Fruit fly (Drosophila melanogaster) whole organism, embryonic: ENCODE data around the gene Dlip1.

Source experiments
- B-H2 ChIP-seq: fragments of 200-800 bp; sonication (Bioruptor generic); optimal IDR thresholded peaks from 2 replicates; lab custom pipeline; 2018; ENCODE audit warnings: missing biosample characterization, mild to moderate bottlenecking, missing genetic modification characterization
- CG11456 ChIP-seq: fragments of 200-800 bp; sonication (Bioruptor generic); IDR thresholded peaks from 3 replicates; pipeline ENCODE4 v1.3.6; 2022; ENCODE audit warnings: missing biosample characterization, missing genetic modification characterization
- CG11560 ChIP-seq: fragments of 200-800 bp; sonication (Bioruptor generic); IDR thresholded peaks from 3 replicates; pipeline ENCODE4 v1.3.6; 2022; ENCODE audit warnings: missing biosample characterization, missing genetic modification characterization
- CG14441 ChIP-seq: fragments of 200-800 bp; sonication (Bioruptor generic); IDR thresholded peaks from 2 replicates; pipeline ENCODE4 v1.3.6; 2022; ENCODE audit warnings: missing biosample characterization, missing genetic modification characterization
- CG14710 ChIP-seq: fragments of 200-800 bp; sonication (Bioruptor generic); optimal IDR thresholded peaks from 3 replicates; lab custom pipeline; 2019; ENCODE audit warnings: missing biosample characterization, mild to moderate bottlenecking, missing genetic modification characterization, moderate library complexity
- CG15269 ChIP-seq: fragments of 200-800 bp; sonication (Bioruptor generic); optimal IDR thresholded peaks from 2 replicates; lab custom pipeline; 2018; ENCODE audit warnings: missing biosample characterization, mild to moderate bottlenecking, missing genetic modification characterization, moderate library complexity
- CG1647 ChIP-seq: fragments of 200-800 bp; sonication (Bioruptor generic); optimal IDR thresholded peaks from 3 replicates; lab custom pipeline; 2016; ENCODE audit warnings: missing biosample characterization, missing genetic modification characterization
- CG17186 ChIP-seq: fragments of 200-800 bp; sonication (Bioruptor generic); optimal IDR thresholded peaks from 3 replicates; lab custom pipeline; 2017; ENCODE audit warnings: missing biosample characterization, missing genetic modification reagents, missing genetic modification characterization
- CG17328 ChIP-seq: fragments of 200-800 bp; sonication (Bioruptor generic); IDR thresholded peaks from 2 replicates; pipeline ENCODE4 v1.3.6; 2022; ENCODE audit warnings: missing biosample characterization, missing genetic modification characterization
- CG17359 ChIP-seq: fragments of 200-800 bp; sonication (Bioruptor generic); optimal IDR thresholded peaks from 3 replicates; lab custom pipeline; 2018; ENCODE audit warnings: missing biosample characterization, mild to moderate bottlenecking, missing genetic modification characterization, moderate library complexity
- CG18764 ChIP-seq: fragments of 200-800 bp; sonication (Bioruptor generic); optimal IDR thresholded peaks from 3 replicates; lab custom pipeline; 2016; ENCODE audit warnings: missing biosample characterization, missing genetic modification characterization
- CG4360 ChIP-seq: fragments of 200-800 bp; sonication (Bioruptor generic); IDR thresholded peaks from 2 replicates; pipeline ENCODE4 v1.3.6; 2022; ENCODE audit warnings: missing biosample characterization, missing genetic modification characterization
- CG6683 ChIP-seq: fragments of 200-800 bp; sonication (Bioruptor generic); optimal IDR thresholded peaks from 2 replicates; lab custom pipeline; 2017; ENCODE audit warnings: missing biosample characterization, mild to moderate bottlenecking, missing genetic modification characterization, missing genetic modification reagents
- CG6813 ChIP-seq: fragments of 200-800 bp; sonication (Bioruptor generic); optimal IDR thresholded peaks from 2 replicates; lab custom pipeline; 2017; ENCODE audit warnings: missing biosample characterization, missing genetic modification characterization, mild to moderate bottlenecking, moderate library complexity, missing genetic modification reagents
- CG7786 ChIP-seq: fragments of 200-800 bp; sonication (Bioruptor generic); optimal IDR thresholded peaks from 2 replicates; lab custom pipeline; 2016; ENCODE audit warnings: missing biosample characterization, missing genetic modification characterization
- CG8290 ChIP-seq, 3 experiments: fragments of 200-800 bp; sonication (Bioruptor generic); optimal IDR thresholded peaks; 2 replicates each; lab custom pipeline; 2016 to 2019; ENCODE audit warnings: missing biosample characterization in 3 of 3, missing genetic modification characterization in 3 of 3, mild to moderate bottlenecking in 2 of 3, moderate library complexity in 1 of 3
- CG8388 ChIP-seq: fragments of 200-800 bp; sonication (Bioruptor generic); optimal IDR thresholded peaks from 2 replicates; lab custom pipeline; 2019; ENCODE audit warnings: missing biosample characterization, mild to moderate bottlenecking, missing genetic modification characterization, moderate library complexity
- CG9876 ChIP-seq: fragments of 200-800 bp; sonication (Bioruptor generic); optimal IDR thresholded peaks from 2 replicates; lab custom pipeline; 2016; ENCODE audit warnings: missing biosample characterization, missing genetic modification characterization
- Fer2 ChIP-seq: fragments of 200-800 bp; sonication (Bioruptor generic); optimal IDR thresholded peaks from 2 replicates; lab custom pipeline; 2018; ENCODE audit warnings: missing biosample characterization, mild to moderate bottlenecking, missing genetic modification characterization, moderate library complexity
- GATAe ChIP-seq: fragments of 200-800 bp; sonication (Bioruptor generic); conservative IDR thresholded peaks from 2 replicates; pipeline ENCODE4 v1.3.6; 2022; ENCODE audit warnings: missing biosample characterization, missing genetic modification characterization
- H2.0 ChIP-seq: fragments of 200-800 bp; sonication (Bioruptor generic); IDR thresholded peaks from 2 replicates; pipeline ENCODE4 v1.3.6; 2022; ENCODE audit warnings: missing biosample characterization, missing genetic modification characterization
- HHEX ChIP-seq: fragments of 200-800 bp; sonication (Bioruptor generic); optimal IDR thresholded peaks from 3 replicates; lab custom pipeline; 2017; ENCODE audit warnings: missing biosample characterization, mild to moderate bottlenecking, missing genetic modification characterization, missing genetic modification reagents
- Hr51 ChIP-seq, 2 experiments: fragments of 200-800 bp; sonication (Bioruptor generic); optimal IDR thresholded peaks; 2 replicates in 1 of 2; 3 replicates in 1 of 2; lab custom pipeline; 2016 to 2018; ENCODE audit warnings: missing biosample characterization in 2 of 2, missing genetic modification characterization in 2 of 2, mild to moderate bottlenecking in 1 of 2, moderate library complexity in 1 of 2
- Hsf ChIP-seq: fragments of 200-800 bp; sonication (Bioruptor generic); optimal IDR thresholded peaks from 3 replicates; lab custom pipeline; 2016; ENCODE audit warnings: missing biosample characterization, missing genetic modification characterization
- Mes4 ChIP-seq: fragments of 200-800 bp; sonication (Bioruptor generic); optimal IDR thresholded peaks from 2 replicates; lab custom pipeline; 2016; ENCODE audit warnings: missing biosample characterization, missing genetic modification characterization
- NC2β ChIP-seq: fragments of 200-800 bp; sonication (Bioruptor generic); optimal IDR thresholded peaks from 2 replicates; lab custom pipeline; 2016; ENCODE audit warnings: missing biosample characterization, missing genetic modification characterization
- Sox100B ChIP-seq: fragments of 200-800 bp; sonication (Bioruptor generic); optimal IDR thresholded peaks from 3 replicates; lab custom pipeline; 2018; ENCODE audit warnings: missing biosample characterization, mild to moderate bottlenecking, missing genetic modification characterization
- YL-1 ChIP-seq: fragments of 200-800 bp; sonication (Bioruptor generic); optimal IDR thresholded peaks from 3 replicates; lab custom pipeline; 2017; ENCODE audit warnings: missing biosample characterization, mild to moderate bottlenecking, missing genetic modification characterization
- az2 ChIP-seq: fragments of 200-800 bp; sonication (Bioruptor generic); optimal IDR thresholded peaks from 3 replicates; lab custom pipeline; 2016; ENCODE audit warnings: missing biosample characterization, missing genetic modification characterization
- bbx ChIP-seq: fragments of 200-800 bp; sonication (Bioruptor generic); IDR thresholded peaks from 2 replicates; pipeline ENCODE4 v1.3.6; 2022; ENCODE audit warnings: missing biosample characterization, missing genetic modification characterization; ENCODE audit not compliant: partially characterized antibody
- cas ChIP-seq: fragments of 200-800 bp; sonication (Bioruptor generic); IDR thresholded peaks from 2 replicates; pipeline ENCODE4 v1.3.6; 2022; ENCODE audit warnings: missing biosample characterization, missing genetic modification characterization
- caup ChIP-seq: fragments of 200-800 bp; sonication (Bioruptor generic); optimal IDR thresholded peaks from 3 replicates; lab custom pipeline; 2017; ENCODE audit warnings: missing biosample characterization, mild to moderate bottlenecking, missing genetic modification characterization, moderate library complexity; ENCODE audit not compliant: severe bottlenecking
- disco-r ChIP-seq: fragments of 200-800 bp; sonication (Bioruptor generic); optimal IDR thresholded peaks from 2 replicates; lab custom pipeline; 2016; ENCODE audit warnings: missing biosample characterization, missing genetic modification characterization
- dm ChIP-seq: fragments of 200-800 bp; sonication (Bioruptor generic); optimal IDR thresholded peaks from 3 replicates; lab custom pipeline; 2016; ENCODE audit warnings: missing biosample characterization, missing genetic modification characterization
- inv ChIP-seq: fragments of 200-800 bp; sonication (Bioruptor generic); IDR thresholded peaks from 2 replicates; pipeline ENCODE4 v1.3.6; 2022; ENCODE audit warnings: missing biosample characterization, missing genetic modification characterization; ENCODE audit not compliant: partially characterized antibody
- knrl ChIP-seq: fragments of 200-800 bp; sonication (Bioruptor generic); IDR thresholded peaks from 3 replicates; pipeline ENCODE4 v1.3.6; 2022; ENCODE audit warnings: missing biosample characterization, missing genetic modification characterization; ENCODE audit not compliant: partially characterized antibody
- lbe ChIP-seq: fragments of 200-800 bp; sonication (Bioruptor generic); optimal IDR thresholded peaks from 2 replicates; lab custom pipeline; 2016; ENCODE audit warnings: missing biosample characterization, mild to moderate bottlenecking, missing genetic modification characterization
- sens-2 ChIP-seq: fragments of 200-800 bp; sonication (Bioruptor generic); IDR thresholded peaks from 2 replicates; pipeline ENCODE4 v1.3.6; 2022; ENCODE audit warnings: missing biosample characterization, missing genetic modification characterization
- tgo ChIP-seq: fragments of 200-800 bp; sonication (Bioruptor generic); IDR thresholded peaks from 3 replicates; pipeline ENCODE4 v1.3.6; 2022; ENCODE audit warnings: missing biosample characterization, missing genetic modification characterization
- tio ChIP-seq: fragments of 200-800 bp; sonication (Bioruptor generic); optimal IDR thresholded peaks from 2 replicates; lab custom pipeline; 2017; ENCODE audit warnings: missing biosample characterization, missing genetic modification characterization, inconsistent platforms
- tll ChIP-seq, 2 experiments: fragments of 200-800 bp in 1 of 2; fragments of >200 bp in 1 of 2; sonication (Bioruptor generic) in 1 of 2; optimal IDR thresholded peaks; 2 replicates each; lab custom pipeline; 2017 to 2019; ENCODE audit warnings: missing biosample characterization in 2 of 2, missing genetic modification characterization in 2 of 2, mild to moderate bottlenecking in 1 of 2, moderate library complexity in 1 of 2
- trem ChIP-seq: fragments of 200-800 bp; optimal IDR thresholded peaks from 3 replicates; lab custom pipeline; 2019; ENCODE audit warnings: missing biosample characterization, mild to moderate bottlenecking, missing genetic modification characterization, moderate library complexity
- twi ChIP-seq: fragments of 200-800 bp; optimal IDR thresholded peaks from 2 replicates; lab custom pipeline; 2019; ENCODE audit warnings: missing biosample characterization, mild to moderate bottlenecking, missing genetic modification characterization, moderate library complexity
- tx ChIP-seq: fragments of 200-800 bp; sonication (Bioruptor generic); optimal IDR thresholded peaks from 2 replicates; lab custom pipeline; 2016; ENCODE audit warnings: missing biosample characterization, missing genetic modification characterization
- usp ChIP-seq: fragments of >200 bp; optimal IDR thresholded peaks from 2 replicates; lab custom pipeline; 2017; ENCODE audit warnings: missing biosample characterization, missing genetic modification characterization
- vnd ChIP-seq: fragments of 200-800 bp; sonication (Bioruptor generic); IDR thresholded peaks from 3 replicates; pipeline ENCODE4 v1.3.6; 2022; ENCODE audit warnings: missing biosample characterization, missing genetic modification characterization; ENCODE audit not compliant: partially characterized antibody
- wdn ChIP-seq: fragments of 200-800 bp; sonication (Bioruptor generic); IDR thresholded peaks from 2 replicates; pipeline ENCODE4 v1.3.6; 2022; ENCODE audit warnings: missing biosample characterization, missing genetic modification characterization
- wek ChIP-seq: fragments of 200-800 bp; sonication (Bioruptor generic); optimal IDR thresholded peaks from 3 replicates; lab custom pipeline; 2018; ENCODE audit warnings: missing biosample characterization, mild to moderate bottlenecking, missing genetic modification characterization, moderate library complexity
- z ChIP-seq: fragments of 200-800 bp; sonication (Bioruptor generic); IDR thresholded peaks from 3 replicates; pipeline ENCODE4 v1.3.6; 2022; ENCODE audit warnings: missing biosample characterization, missing genetic modification characterization

Gene Dlip1

dm6 chrX:9119671-9120364, 38.6 kb upstream of the Dlip1 start (continued):
- peak; percentile 6 for TF ChIP-seq tio (GFP tag; lab: Kevin White, UChicago)
- TF ChIP-seq Sox100B (GFP tag; lab: Kevin White, UChicago), result peak; percentile 67
- TF ChIP-seq CG15269, result peak; percentile 50
- TF ChIP-seq wdn (GFP tag; lab: Robert Waterston, UW), result no peak
- peak; percentile 16 for TF ChIP-seq caup
- no peak for TF ChIP-seq dm
- TF ChIP-seq Hsf (GFP tag; lab: Kevin White, UChicago), result peak; percentile 7
- no peak for TF ChIP-seq az2
- TF ChIP-seq CG8388 (GFP tag; lab: Kevin White, UChicago), result peak; percentile 20
- TF ChIP-seq CG17359, result no peak
- TF ChIP-seq GATAe (GFP tag; lab: Robert Waterston, UW), result no peak
- TF ChIP-seq CG6683 (GFP tag; lab: Kevin White, UChicago), result no peak
- TF ChIP-seq CG17186 (GFP tag; lab: Kevin White, UChicago), result no peak
- no peak for TF ChIP-seq Fer2 (tag; lab: Kevin White, UChicago)
- TF ChIP-seq disco-r (GFP tag; lab: Kevin White, UChicago), result no peak
- TF ChIP-seq bbx (GFP tag; lab: Robert Waterston, UW), result no peak
- no peak for TF ChIP-seq vnd (GFP tag; lab: Robert Waterston, UW)
- no peak for TF ChIP-seq sens-2 (GFP tag; lab: Robert Waterston, UW)
- TF ChIP-seq CG18764 (GFP tag; lab: Kevin White, UChicago), result no peak
- no peak for TF ChIP-seq tx (GFP tag; lab: Kevin White, UChicago)
- no peak for TF ChIP-seq CG11456
- no peak for TF ChIP-seq twi (tag; lab: Kevin White, UChicago)
- TF ChIP-seq knrl (GFP tag; lab: Robert Waterston, UW), result no peak
- no peak for TF ChIP-seq tgo (GFP tag; lab: Robert Waterston, UW)
- no peak for TF ChIP-seq trem (tag; lab: Kevin White, UChicago)
- TF ChIP-seq H2.0 (GFP tag; lab: Robert Waterston, UW), result no peak
- no peak for TF ChIP-seq usp (GFP tag; lab: Kevin White, UChicago)
- no peak for TF ChIP-seq Mes4
- no peak for TF ChIP-seq cas (GFP tag; lab: Robert Waterston, UW)
- TF ChIP-seq wek, result no peak
- peak; percentile 22 for TF ChIP-seq CG14710 (tag; lab: Kevin White, UChicago)
- TF ChIP-seq CG7786 (GFP tag; lab: Kevin White, UChicago), result no peak
- no peak for TF ChIP-seq CG4360 (GFP tag; lab: Robert Waterston, UW)
- no peak for TF ChIP-seq CG11560 (tag; lab: Robert Waterston, UW)
- TF ChIP-seq inv (GFP tag; lab: Robert Waterston, UW), result no peak
- TF ChIP-seq CG1647 (GFP tag; lab: Kevin White, UChicago), result no peak
- TF ChIP-seq CG6813 (GFP tag; lab: Kevin White, UChicago), result no peak
- no peak for TF ChIP-seq CG8290 (GFP tag; optimal IDR thresholded peaks at IDR 0.05; lab: Kevin White, UChicago)
- no peak for TF ChIP-seq CG8290 (tag; optimal IDR thresholded peaks at IDR 0.05; lab: Kevin White, UChicago)
- no peak for TF ChIP-seq CG9876 (GFP tag; lab: Kevin White, UChicago)
- TF ChIP-seq CG14441 (GFP tag; lab: Robert Waterston, UW), result no peak
- TF ChIP-seq NC2β (GFP tag; lab: Kevin White, UChicago), result peak; percentile 5
- no peak for TF ChIP-seq tll (GFP tag; optimal IDR thresholded peaks at IDR 0.05; lab: Kevin White, UChicago)
- no peak for TF ChIP-seq CG17328 (GFP tag; lab: Robert Waterston, UW)
- no peak for TF ChIP-seq lbe (GFP tag; lab: Kevin White, UChicago)
- no peak for TF ChIP-seq YL-1
- peak; percentile 6 for TF ChIP-seq HHEX (GFP tag; lab: Kevin White, UChicago)
- no peak for TF ChIP-seq z (GFP tag; lab: Robert Waterston, UW)
- no peak for TF ChIP-seq B-H2 (GFP tag; lab: Kevin White, UChicago)
- TF ChIP-seq Hr51 (GFP tag; optimal IDR thresholded peaks at IDR 0.05; lab: Kevin White, UChicago), result peak in 1 of 2 experiments; percentile 35
